Worm (Caenorhabditis elegans): ENCODE data around the gene eif-3.G.

ce11 chrII:8440792-8441191 is 1.8 kb upstream of the eif-3.G start:
- TF ChIP-seq lsy-2 (tag; optimal IDR thresholded peaks at IDR 0.05) (no peak), ceh-39 (tag; optimal IDR thresholded peaks at IDR 0.05) (no peak)

Measured in whole organism, mixed stage, embryonic.